Worm (Caenorhabditis elegans) whole organism, mixed stage, embryonic: ENCODE measurements around the gene ZK899.3.

Source experiments
- bed-3 ChIP-seq: fragments of 200-800 bp; sonication (Bioruptor generic); optimal IDR thresholded peaks from 3 replicates; lab custom pipeline; 2018; ENCODE audit warnings: mild to moderate bottlenecking, missing genetic modification characterization, moderate library complexity, missing compliant biosample characterization
- ceh-43 ChIP-seq: fragments of 200-800 bp; sonication (Bioruptor generic); optimal IDR thresholded peaks from 2 replicates; lab custom pipeline; 2018; ENCODE audit warnings: mild to moderate bottlenecking, missing genetic modification characterization, moderate library complexity, missing compliant biosample characterization
- ces-1 ChIP-seq: fragments of 150-350 bp; optimal IDR thresholded peaks from 2 replicates; lab custom pipeline; 2014; ENCODE audit warnings: missing biosample characterization, missing genetic modification reagents, missing genetic modification characterization
- cnd-1 ChIP-seq: fragments of 200-800 bp; sonication (Bioruptor generic); optimal IDR thresholded peaks from 2 replicates; lab custom pipeline; 2018; ENCODE audit warnings: mild to moderate bottlenecking, missing genetic modification characterization, missing compliant biosample characterization
- elt-1 ChIP-seq: sonication (generic microtip); optimal IDR thresholded peaks from 2 replicates; lab custom pipeline; 2017; ENCODE audit warnings: missing genetic modification characterization, mild to moderate bottlenecking, missing compliant biosample characterization, antibody characterized with exemption, moderate library complexity, borderline replicate concordance; ENCODE audit not compliant: insufficient read depth
- elt-3 ChIP-seq: fragments of 150-350 bp; optimal IDR thresholded peaks from 2 replicates; lab custom pipeline; 2014; ENCODE audit warnings: missing biosample characterization, missing genetic modification characterization
- ham-2 ChIP-seq: fragments of 200-800 bp; sonication (Bioruptor generic); optimal IDR thresholded peaks from 2 replicates; lab custom pipeline; 2018; ENCODE audit warnings: mild to moderate bottlenecking, missing genetic modification characterization, missing compliant biosample characterization
- hlh-1 ChIP-seq: fragments of 150-350 bp; optimal IDR thresholded peaks from 2 replicates; lab custom pipeline; 2014; ENCODE audit warnings: missing biosample characterization, missing genetic modification reagents, missing genetic modification characterization
- lin-13 ChIP-seq: fragments of 150-350 bp; optimal IDR thresholded peaks from 2 replicates; lab custom pipeline; 2014; ENCODE audit warnings: missing biosample characterization, missing genetic modification characterization
- lin-32 ChIP-seq: fragments of 200-800 bp; sonication (Bioruptor generic); optimal IDR thresholded peaks from 2 replicates; lab custom pipeline; 2018; ENCODE audit warnings: mild to moderate bottlenecking, missing genetic modification characterization, missing compliant biosample characterization
- mab-5 ChIP-seq: fragments of 150-350 bp; optimal IDR thresholded peaks from 2 replicates; lab custom pipeline; 2014; ENCODE audit warnings: missing biosample characterization, missing genetic modification characterization
- mep-1 ChIP-seq: fragments of 150-350 bp; optimal IDR thresholded peaks from 2 replicates; lab custom pipeline; 2017; ENCODE audit warnings: missing biosample characterization, missing genetic modification reagents, missing genetic modification characterization, inconsistent platforms
- mls-2 ChIP-seq: sonication (generic microtip); optimal IDR thresholded peaks from 2 replicates; lab custom pipeline; 2016; ENCODE audit warnings: mild to moderate bottlenecking, missing genetic modification characterization, moderate library complexity, missing compliant biosample characterization
- nhr-28 ChIP-seq: fragments of 150-350 bp; optimal IDR thresholded peaks from 2 replicates; lab custom pipeline; 2014; ENCODE audit warnings: missing biosample characterization, missing genetic modification characterization
- pha-4 ChIP-seq: fragments of 150-350 bp; optimal IDR thresholded peaks from 2 replicates; lab custom pipeline; 2018; ENCODE audit warnings: missing biosample characterization, missing genetic modification reagents, missing genetic modification characterization
- sem-2 ChIP-seq: fragments of 200-800 bp; sonication (Bioruptor generic); optimal IDR thresholded peaks from 2 replicates; lab custom pipeline; 2018; ENCODE audit warnings: mild to moderate bottlenecking, missing genetic modification characterization, missing compliant biosample characterization
- snpc-4 ChIP-seq: fragments of 150-350 bp; optimal IDR thresholded peaks from 2 replicates; lab custom pipeline; 2014; ENCODE audit warnings: missing biosample characterization, missing genetic modification characterization
- sptf-1 ChIP-seq: sonication (generic microtip); optimal IDR thresholded peaks from 2 replicates; lab custom pipeline; 2017; ENCODE audit warnings: mild to moderate bottlenecking, missing genetic modification characterization, moderate library complexity, missing compliant biosample characterization
- unc-120 ChIP-seq: sonication (generic microtip); optimal IDR thresholded peaks from 2 replicates; lab custom pipeline; 2017; ENCODE audit warnings: missing genetic modification characterization, missing compliant biosample characterization; ENCODE audit not compliant: poor library complexity, severe bottlenecking
- unc-39 ChIP-seq: fragments of 150-350 bp; optimal IDR thresholded peaks from 2 replicates; lab custom pipeline; 2014; ENCODE audit warnings: missing biosample characterization, missing genetic modification characterization
- unc-62 ChIP-seq: fragments of 150-350 bp; optimal IDR thresholded peaks from 2 replicates; lab custom pipeline; 2014; ENCODE audit warnings: missing biosample characterization, missing genetic modification reagents, missing genetic modification characterization
- zip-8 ChIP-seq: fragments of 150-350 bp; optimal IDR thresholded peaks from 2 replicates; lab custom pipeline; 2014; ENCODE audit warnings: missing biosample characterization, missing genetic modification characterization
- ztf-11 ChIP-seq: fragments of 150-350 bp; optimal IDR thresholded peaks from 2 replicates; lab custom pipeline; 2014; ENCODE audit warnings: missing biosample characterization, missing genetic modification characterization

The ZK899.3 gene

ce11 chrX:9494661-9495060 lies 41.7 kb downstream of the ZK899.3 start:
- TF ChIP-seq sem-2 (no peak), ces-1 (GFP tag; lab: Kevin White, UChicago) (no peak), ham-2 (GFP tag; lab: Kevin White, UChicago) (peak; percentile 88), mep-1 (tag; lab: Kevin White, UChicago) (no peak), mab-5 (no peak), ceh-43 (GFP tag; lab: Kevin White, UChicago) (no peak), hlh-1 (tag; lab: Kevin White, UChicago) (no peak), bed-3 (no peak), lin-32 (GFP tag; lab: Kevin White, UChicago) (no peak), ztf-11 (tag; lab: Kevin White, UChicago) (no peak), elt-3 (tag; lab: Kevin White, UChicago) (no peak), sptf-1 (peak; percentile 23), unc-39 (no peak), elt-1 (tag; lab: Kevin White, UChicago) (peak; percentile 39), lin-13 (no peak), nhr-28 (tag; lab: Kevin White, UChicago) (no peak), pha-4 (no peak), unc-120 (tag; lab: Kevin White, UChicago) (no peak), cnd-1 (tag; lab: Kevin White, UChicago) (no peak)

ce11 chrX:9499355-9499754 lies 46.4 kb downstream of the ZK899.3 start:
- TF ChIP-seq unc-62 (no peak), ztf-11 (tag; lab: Kevin White, UChicago) (no peak), snpc-4 (tag; lab: Kevin White, UChicago) (no peak), lin-13 (no peak)
- TF ChIP-seq, all 35 proteins: peak for 0

- TF ChIP-seq elt-1 (tag; lab: Kevin White, UChicago) (peak; percentile 69), mls-2 (tag; lab: Kevin White, UChicago) (peak; percentile 1), unc-62 (peak; percentile 62), zip-8 (tag; lab: Kevin White, UChicago) (no peak), ces-1 (GFP tag; lab: Kevin White, UChicago) (peak; percentile 93)
- TF ChIP-seq, all 35 proteins: peak for 4
Observed at ce11 chrX:9504221-9504620, 51.3 kb downstream of the ZK899.3 start.
